Worm (Caenorhabditis elegans) whole organism, early embryonic: ENCODE measurements around the gene msrp-4.

ENCODE experiments used
- B0310.2 ChIP-seq: sonication (generic microtip); optimal IDR thresholded peaks from 2 replicates; lab custom pipeline; 2016; ENCODE audit warnings: mild to moderate bottlenecking, missing genetic modification characterization, missing compliant biosample characterization
- F13C5.2 ChIP-seq: sonication (generic microtip); optimal IDR thresholded peaks from 2 replicates; lab custom pipeline; 2017; ENCODE audit warnings: mild to moderate bottlenecking, missing genetic modification characterization, inconsistent platforms, missing compliant biosample characterization
- ama-1 ChIP-seq: fragments of 150-350 bp; optimal IDR thresholded peaks from 2 replicates; lab custom pipeline; 2014
- ets-7 ChIP-seq: sonication (generic microtip); optimal IDR thresholded peaks from 2 replicates; lab custom pipeline; 2016; ENCODE audit warnings: missing genotype, missing genetic modification characterization, missing compliant biosample characterization
- hmg-4 ChIP-seq: fragments of 200-800 bp; sonication (Bioruptor generic); optimal IDR thresholded peaks from 2 replicates; lab custom pipeline; 2018; ENCODE audit warnings: mild to moderate bottlenecking, missing genetic modification characterization, missing compliant biosample characterization
- pes-1 ChIP-seq: fragments of 200-800 bp; sonication (Bioruptor generic); IDR thresholded peaks from 2 replicates; pipeline ENCODE4 v1.3.6; 2022; ENCODE audit warnings: missing genetic modification reagents, missing genetic modification characterization, missing compliant biosample characterization
- scrt-1 ChIP-seq: fragments of 200-800 bp; sonication (Bioruptor generic); IDR thresholded peaks from 2 replicates; pipeline ENCODE4 v1.3.6; 2022; ENCODE audit warnings: missing genetic modification characterization, missing compliant biosample characterization
- tbx-37 ChIP-seq: fragments of 200-800 bp; sonication (Bioruptor generic); conservative IDR thresholded peaks from 2 replicates; pipeline ENCODE4 v1.3.6; 2022; ENCODE audit warnings: missing genetic modification reagents, missing genetic modification characterization, missing compliant biosample characterization
- tra-4 ChIP-seq: sonication (generic microtip); optimal IDR thresholded peaks from 2 replicates; lab custom pipeline; 2017; ENCODE audit warnings: missing genetic modification characterization, missing compliant biosample characterization

ce11 chrII:845618-846017 lies 23.0 kb upstream of the msrp-4 start, which contains the start of gene F28A10.7:
- no peak for TF ChIP-seq tra-4 (tag; lab: Kevin White, UChicago)
- no peak for TF ChIP-seq F13C5.2 (tag; lab: Kevin White, UChicago)
- TF ChIP-seq pes-1 (GFP tag; lab: Robert Waterston, UW): no peak
- no peak for TF ChIP-seq ama-1 (lab: Kevin White, UChicago)
- no peak for TF ChIP-seq ets-7 (tag; lab: Kevin White, UChicago)
- no peak for TF ChIP-seq tbx-37 (GFP tag; lab: Robert Waterston, UW)
- no peak for TF ChIP-seq B0310.2 (tag; lab: Kevin White, UChicago)
- TF ChIP-seq scrt-1 (GFP tag; lab: Robert Waterston, UW): no peak
- TF ChIP-seq hmg-4 (GFP tag; lab: Kevin White, UChicago): no peak
